Worm (Caenorhabditis elegans): ENCODE results near the gene srh-30.

DNA sequence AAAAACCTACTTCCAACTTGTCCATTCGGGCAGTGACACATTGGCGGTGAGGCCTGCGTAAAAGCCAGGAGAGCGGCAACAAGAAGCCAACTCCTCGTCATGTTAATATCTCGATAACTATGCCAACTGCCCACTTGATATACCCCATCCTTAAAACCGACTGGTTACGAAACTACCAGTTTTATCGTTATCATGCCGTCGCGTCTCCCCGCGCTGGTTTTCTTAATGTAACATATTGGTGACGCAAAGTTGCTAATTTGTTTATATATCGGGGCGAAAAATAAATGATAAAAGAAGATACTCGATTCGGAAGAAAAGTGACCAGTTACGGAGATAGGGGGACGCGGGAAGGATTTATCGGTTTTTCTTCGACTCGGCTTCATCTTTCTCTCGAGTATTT is 40.0 kb downstream of the srh-30 start, which contains the start of gene grl-9:
- TF ChIP-seq him-1 (tag; optimal IDR thresholded peaks at IDR 0.05) (no peak), dao-5 (tag; optimal IDR thresholded peaks at IDR 0.05) (no peak), W03F9.2 (tag; optimal IDR thresholded peaks at IDR 0.05) (no peak)

All from whole organism, L4/young adult.